Worm (Caenorhabditis elegans) whole organism, L3 larva: Measurements from ENCODE around the gene lys-5.

Experiments
- R02D3.7 ChIP-seq: fragments of 150-350 bp; optimal IDR thresholded peaks from 2 replicates; lab custom pipeline; 2014; ENCODE audit warnings: missing biosample characterization, missing genetic modification characterization
- ZK546.5 ChIP-seq: sonication (generic microtip); optimal IDR thresholded peaks from 2 replicates; lab custom pipeline; 2017; ENCODE audit warnings: missing biosample characterization, missing genetic modification characterization
- ama-1 ChIP-seq: fragments of 150-350 bp; optimal IDR thresholded peaks from 2 replicates; lab custom pipeline; 2018
- ceh-16 ChIP-seq: sonication (generic microtip); optimal IDR thresholded peaks from 2 replicates; lab custom pipeline; 2017; ENCODE audit warnings: missing biosample characterization, missing genetic modification characterization
- ceh-28 ChIP-seq: fragments of 150-350 bp; optimal IDR thresholded peaks from 2 replicates; lab custom pipeline; 2014; ENCODE audit warnings: missing biosample characterization, missing genetic modification reagents, missing genetic modification characterization
- ceh-9 ChIP-seq: sonication (generic microtip); optimal IDR thresholded peaks from 2 replicates; lab custom pipeline; 2018; ENCODE audit warnings: missing biosample characterization, missing genetic modification characterization
- egl-5 ChIP-seq: fragments of 150-350 bp; optimal IDR thresholded peaks from 2 replicates; lab custom pipeline; 2017; ENCODE audit warnings: missing biosample characterization, missing genetic modification reagents, missing genetic modification characterization, inconsistent platforms
- elt-1 ChIP-seq: fragments of 150-350 bp; optimal IDR thresholded peaks from 2 replicates; lab custom pipeline; 2014; ENCODE audit warnings: missing biosample characterization, missing genetic modification characterization
- elt-2 ChIP-seq: sonication (generic microtip); optimal IDR thresholded peaks from 2 replicates; lab custom pipeline; 2016; ENCODE audit warnings: missing genetic modification reagents, mild to moderate bottlenecking, missing genetic modification characterization, missing compliant biosample characterization
- elt-3 ChIP-seq, 3 experiments: fragments of 150-350 bp in 1 of 3; sonication (generic microtip) in 2 of 3; optimal IDR thresholded peaks; 2 replicates in 2 of 3; 4 replicates in 1 of 3; lab custom pipeline; 2014 to 2017; ENCODE audit warnings: missing biosample characterization in 3 of 3, missing genetic modification characterization in 3 of 3
- eor-1 ChIP-seq, 2 experiments: fragments of 150-350 bp; optimal IDR thresholded peaks; 2 replicates each; lab custom pipeline; 2014 to 2018; ENCODE audit warnings: missing biosample characterization in 2 of 2, missing genetic modification characterization in 2 of 2
- fkh-10 ChIP-seq: sonication (generic microtip); optimal IDR thresholded peaks from 2 replicates; lab custom pipeline; 2017; ENCODE audit warnings: missing biosample characterization, missing genetic modification reagents, missing genetic modification characterization
- fos-1 ChIP-seq: fragments of 150-350 bp; optimal IDR thresholded peaks from 2 replicates; lab custom pipeline; 2014; ENCODE audit warnings: missing biosample characterization, missing genetic modification characterization
- lin-15B ChIP-seq: fragments of 150-350 bp; optimal IDR thresholded peaks from 2 replicates; lab custom pipeline; 2014; ENCODE audit warnings: missing biosample characterization, missing genetic modification characterization
- lin-39 ChIP-seq: fragments of 150-350 bp; optimal IDR thresholded peaks from 2 replicates; lab custom pipeline; 2018; ENCODE audit warnings: missing biosample characterization, missing genetic modification reagents, missing genetic modification characterization
- lsy-12 ChIP-seq: sonication (generic microtip); optimal IDR thresholded peaks from 2 replicates; lab custom pipeline; 2016; ENCODE audit warnings: mild to moderate bottlenecking, missing genetic modification characterization, missing compliant biosample characterization
- mml-1 ChIP-seq: fragments of 150-350 bp; sonication (generic microtip); optimal IDR thresholded peaks from 3 replicates; lab custom pipeline; 2014; ENCODE audit warnings: missing biosample characterization, missing genetic modification characterization
- nfya-1 ChIP-seq: sonication (generic microtip); optimal IDR thresholded peaks from 2 replicates; lab custom pipeline; 2017; ENCODE audit warnings: missing genetic modification characterization, mild to moderate bottlenecking, missing compliant biosample characterization, antibody characterized with exemption, moderate library complexity; ENCODE audit not compliant: insufficient read depth
- nhr-23 ChIP-seq: fragments of 150-350 bp; optimal IDR thresholded peaks from 2 replicates; lab custom pipeline; 2014; ENCODE audit warnings: missing biosample characterization, missing genetic modification reagents, missing genetic modification characterization
- nhr-25 ChIP-seq: sonication (generic microtip); optimal IDR thresholded peaks from 2 replicates; lab custom pipeline; 2017; ENCODE audit warnings: missing biosample characterization, missing genetic modification characterization
- nhr-28 ChIP-seq: fragments of 150-350 bp; optimal IDR thresholded peaks from 2 replicates; lab custom pipeline; 2014; ENCODE audit warnings: missing biosample characterization, missing genetic modification characterization
- nhr-43 ChIP-seq: sonication (generic microtip); optimal IDR thresholded peaks from 2 replicates; lab custom pipeline; 2016; ENCODE audit warnings: mild to moderate bottlenecking, missing genetic modification characterization, missing compliant biosample characterization; ENCODE audit not compliant: poor library complexity, severe bottlenecking
- nhr-67 ChIP-seq: fragments of 150-350 bp; optimal IDR thresholded peaks from 2 replicates; lab custom pipeline; 2014; ENCODE audit warnings: missing biosample characterization, missing genetic modification characterization
- nhr-76 ChIP-seq: fragments of 150-350 bp; sonication (generic microtip); optimal IDR thresholded peaks from 5 replicates; lab custom pipeline; 2014; ENCODE audit warnings: missing biosample characterization, missing genetic modification characterization
- nhr-77 ChIP-seq: fragments of 150-350 bp; optimal IDR thresholded peaks from 2 replicates; lab custom pipeline; 2014; ENCODE audit warnings: missing biosample characterization, missing genetic modification characterization
- pha-4 ChIP-seq: fragments of 150-350 bp; optimal IDR thresholded peaks from 2 replicates; lab custom pipeline; 2014; ENCODE audit warnings: missing biosample characterization, missing genetic modification reagents, missing genetic modification characterization
- pqm-1 ChIP-seq: fragments of 150-350 bp; optimal IDR thresholded peaks from 2 replicates; lab custom pipeline; 2017; ENCODE audit warnings: missing biosample characterization, missing genetic modification characterization, inconsistent platforms
- snpc-4 ChIP-seq: fragments of 150-350 bp; optimal IDR thresholded peaks from 2 replicates; lab custom pipeline; 2014; ENCODE audit warnings: missing biosample characterization, missing genetic modification characterization

lys-5 gene

ce11 chrIV:11627847-11628246, 2.5 kb upstream of the lys-5 start, which contains the start of gene lys-6:
Gene lys-6 (minus strand): TSS chrIV:11627947.
- TF ChIP-seq nhr-23 (no peak), ama-1 (lab: Kevin White, UChicago) (no peak), elt-2 (peak; percentile 7), ceh-9 (tag; lab: Kevin White, UChicago) (no peak), pqm-1 (tag; lab: Kevin White, UChicago) (peak; percentile 29)

DNA sequence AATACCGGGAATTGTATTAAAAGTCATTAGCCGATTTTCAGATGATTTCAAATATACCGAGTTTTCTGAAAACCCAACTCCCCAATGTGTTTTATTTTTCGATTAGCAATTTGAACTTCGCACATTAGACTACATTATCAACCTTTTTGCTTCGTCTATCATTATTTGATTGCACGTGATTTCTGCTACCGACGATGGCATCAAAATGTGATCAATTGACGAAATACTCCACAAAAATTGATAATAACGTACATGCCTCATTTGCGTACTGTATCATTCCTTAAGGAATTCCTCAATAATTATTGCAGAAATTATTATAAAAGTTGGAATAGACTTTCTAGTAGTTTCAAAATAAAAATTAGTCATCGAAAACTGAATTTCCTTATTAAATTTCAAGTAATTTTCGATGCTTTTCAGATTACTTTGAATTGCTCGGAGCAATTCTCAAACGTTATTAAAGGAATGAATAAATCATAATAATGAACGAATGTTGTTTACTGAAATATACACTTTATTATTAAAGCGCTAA, 1.6 kb downstream of the lys-5 start:
- peak; percentile 74 for TF ChIP-seq pqm-1 (tag; lab: Kevin White, UChicago)
- TF ChIP-seq elt-1 (tag; lab: Kevin White, UChicago) = no peak
- peak; percentile 77 for TF ChIP-seq elt-2
- no peak for TF ChIP-seq fkh-10
- no peak for TF ChIP-seq snpc-4 (tag; lab: Kevin White, UChicago)
- peak; percentile 13 for TF ChIP-seq pha-4 (tag; lab: Kevin White, UChicago)

- no peak for TF ChIP-seq ZK546.5 (tag; lab: Kevin White, UChicago)
- no peak for TF ChIP-seq ceh-9 (tag; lab: Kevin White, UChicago)
- TF ChIP-seq nhr-43 (tag; lab: Kevin White, UChicago) = no peak
- no peak for TF ChIP-seq nhr-76
- TF ChIP-seq fos-1 (tag; lab: Kevin White, UChicago) = no peak
- TF ChIP-seq mml-1 (tag; lab: Kevin White, UChicago) = no peak
- TF ChIP-seq ceh-16 (tag; lab: Kevin White, UChicago) = no peak
- TF ChIP-seq R02D3.7 = no peak
- TF ChIP-seq nhr-25 (tag; lab: Kevin White, UChicago) = no peak
- peak; percentile 75 for TF ChIP-seq pqm-1 (tag; lab: Kevin White, UChicago)
- no peak for TF ChIP-seq elt-1 (tag; lab: Kevin White, UChicago)
- no peak for TF ChIP-seq nhr-67 (tag; lab: Kevin White, UChicago)
- TF ChIP-seq elt-3 (tag; optimal IDR thresholded peaks at IDR 0.05; lab: Kevin White, UChicago) = no peak
- TF ChIP-seq elt-2 = peak; percentile 82
- TF ChIP-seq ama-1 (lab: Kevin White, UChicago) = no peak
- no peak for TF ChIP-seq eor-1 (tag; optimal IDR thresholded peaks at IDR 0.05; lab: Kevin White, UChicago)
- no peak for TF ChIP-seq nfya-1 (tag; lab: Kevin White, UChicago)
- TF ChIP-seq ceh-28 (tag; lab: Kevin White, UChicago) = no peak
Observed at ce11 chrIV:11623060-11623459, 2.3 kb downstream of the lys-5 start, which contains the start of gene lys-4. Gene lys-4 (minus strand): TSS chrIV:11623174.

DNA sequence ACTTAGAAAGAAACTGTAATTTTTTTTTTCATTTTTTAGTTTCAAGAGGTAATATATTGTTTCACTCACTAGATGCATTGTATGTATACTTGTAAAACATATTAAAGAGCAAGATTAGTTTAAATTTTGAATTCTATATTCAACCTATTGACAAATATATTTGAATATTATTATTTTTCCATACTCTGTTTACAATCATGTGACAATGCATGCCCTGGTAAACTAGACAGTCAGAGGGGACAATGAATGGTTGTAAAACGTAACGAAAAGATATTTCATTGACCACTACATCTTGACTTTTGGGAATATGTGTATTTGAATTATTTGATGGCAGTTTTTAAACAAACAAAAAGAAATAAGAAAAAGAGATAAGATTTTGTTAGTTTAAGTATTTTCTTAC, 3.0 kb downstream of the lys-5 start:
- TF ChIP-seq nhr-28 (no peak), pha-4 (tag; lab: Kevin White, UChicago) (peak; percentile 36), elt-1 (tag; lab: Kevin White, UChicago) (no peak), nhr-77 (no peak), lsy-12 (tag; lab: Kevin White, UChicago) (no peak), ceh-28 (tag; lab: Kevin White, UChicago) (no peak), lin-15B (no peak), fkh-10 (no peak)

DNA sequence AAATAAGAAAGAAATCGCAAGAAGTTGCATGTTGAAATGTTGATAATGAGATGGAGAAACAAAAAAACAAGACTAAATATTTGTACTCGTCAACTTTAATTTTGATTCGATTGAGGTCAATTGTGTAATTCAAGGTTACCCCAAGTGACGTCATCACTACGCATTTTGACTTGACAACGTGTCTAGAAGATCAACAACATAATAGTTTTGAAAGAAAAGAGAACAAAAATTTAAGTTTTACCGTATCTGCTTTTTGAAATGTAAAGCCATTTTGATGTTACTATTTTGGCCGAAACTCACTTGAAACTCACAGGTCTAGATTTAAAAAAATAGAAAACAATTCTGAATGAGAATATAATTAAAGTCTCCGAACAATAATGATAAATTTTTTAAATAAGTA, 4.5 kb downstream of the lys-5 start, which contains the start of gene dsl-5:
Gene dsl-5, minus strand, starts transcription at position 101 of the 400 bp plus-strand sequence.
- TF ChIP-seq nhr-25 (tag; lab: Kevin White, UChicago) (peak; percentile 12), R02D3.7 (no peak)

DNA sequence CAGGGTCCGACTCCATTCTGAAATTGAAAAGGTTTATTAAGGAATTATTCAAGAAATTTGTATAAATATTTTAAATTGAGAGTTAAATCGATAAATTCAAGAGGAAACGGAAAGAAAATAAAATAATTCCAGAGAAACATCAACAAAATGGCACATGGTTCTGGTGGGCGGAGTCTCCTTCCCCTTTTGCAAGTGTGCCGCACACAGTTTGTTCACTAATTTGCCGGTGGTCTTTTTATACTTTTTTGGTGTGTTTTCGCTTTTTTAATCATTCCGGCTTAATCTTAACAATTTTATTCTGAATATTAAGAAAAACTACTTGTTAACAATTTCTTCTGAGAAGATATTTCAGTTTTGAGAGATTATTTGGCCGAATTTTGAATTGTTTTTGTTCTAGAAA, 20.5 kb downstream of the lys-5 start, which contains the start of the genes ragc-1 and Y24F12A.1:
Gene ragc-1, minus strand, starts transcription at position 25 of the 400 bp plus-strand sequence.
Gene Y24F12A.1, plus strand, starts transcription at position 346 of the 400 bp plus-strand sequence.
- TF ChIP-seq egl-5 (tag; lab: Kevin White, UChicago) (peak; percentile 42), eor-1 (tag; optimal IDR thresholded peaks at IDR 0.05; lab: Kevin White, UChicago) (no peak), pha-4 (tag; lab: Kevin White, UChicago) (peak; percentile 84), elt-2 (peak; percentile 47), snpc-4 (tag; lab: Kevin White, UChicago) (peak; percentile 71), lin-39 (tag; lab: Kevin White, UChicago) (peak; percentile 37), lin-15B (peak; percentile 42), nfya-1 (tag; lab: Kevin White, UChicago) (peak; percentile 59), nhr-23 (peak; percentile 19), ceh-16 (tag; lab: Kevin White, UChicago) (no peak), fos-1 (tag; lab: Kevin White, UChicago) (no peak)
